Fruit fly (Drosophila melanogaster) whole organism, prepupa: ENCODE data around the gene eIF2gamma.
A peak's percentile ranks its signal among the peaks of the same experiment; 100 is the strongest.

Source experiments
- Blimp-1 ChIP-seq: fragments of 200-800 bp; sonication (Bioruptor generic); optimal IDR thresholded peaks from 3 replicates; lab custom pipeline; 2017; ENCODE audit warnings: missing biosample characterization, missing genetic modification characterization, mild to moderate bottlenecking, moderate library complexity, missing genetic modification reagents
- CG10631 ChIP-seq: fragments of 200-800 bp; sonication (Bioruptor generic); optimal IDR thresholded peaks from 2 replicates; lab custom pipeline; 2016; ENCODE audit warnings: missing biosample characterization, missing genetic modification characterization
- CG11294 ChIP-seq: fragments of 200-800 bp; sonication (Bioruptor generic); IDR thresholded peaks from 2 replicates; pipeline ENCODE4 v1.3.6; 2022; ENCODE audit warnings: missing biosample characterization, missing genetic modification characterization
- CG11762 ChIP-seq: fragments of 200-800 bp; sonication (Bioruptor generic); optimal IDR thresholded peaks from 3 replicates; lab custom pipeline; 2016; ENCODE audit warnings: missing biosample characterization, missing genetic modification characterization; ENCODE audit not compliant: insufficient read depth
- CG11902 ChIP-seq: fragments of 200-800 bp; sonication (Bioruptor generic); optimal IDR thresholded peaks from 3 replicates; lab custom pipeline; 2016; ENCODE audit warnings: missing biosample characterization, missing genetic modification characterization
- CG1621 ChIP-seq: fragments of 200-800 bp; sonication (Bioruptor generic); optimal IDR thresholded peaks from 3 replicates; lab custom pipeline; 2018; ENCODE audit warnings: missing biosample characterization, mild to moderate bottlenecking, missing genetic modification characterization
- CG16779 ChIP-seq: fragments of 200-800 bp; sonication (Bioruptor generic); optimal IDR thresholded peaks from 3 replicates; lab custom pipeline; 2017; ENCODE audit warnings: missing biosample characterization, mild to moderate bottlenecking, missing genetic modification characterization
- CG3032 ChIP-seq: fragments of 200-800 bp; optimal IDR thresholded peaks from 2 replicates; lab custom pipeline; 2019; ENCODE audit warnings: missing biosample characterization, mild to moderate bottlenecking, missing genetic modification characterization, moderate library complexity
- CG31627 ChIP-seq: fragments of 200-800 bp; sonication (Bioruptor generic); optimal IDR thresholded peaks from 3 replicates; lab custom pipeline; 2016; ENCODE audit warnings: missing biosample characterization, missing genetic modification characterization
- CG32006 ChIP-seq: fragments of 200-800 bp; sonication (Bioruptor generic); optimal IDR thresholded peaks from 3 replicates; lab custom pipeline; 2017; ENCODE audit warnings: missing biosample characterization, mild to moderate bottlenecking, missing genetic modification characterization
- CG34406 ChIP-seq: fragments of 200-800 bp; sonication (Bioruptor generic); optimal IDR thresholded peaks from 3 replicates; lab custom pipeline; 2016; ENCODE audit warnings: missing biosample characterization, missing genetic modification characterization
- CG4318 ChIP-seq: fragments of 200-800 bp; sonication (Bioruptor generic); optimal IDR thresholded peaks from 3 replicates; lab custom pipeline; 2017; ENCODE audit warnings: missing biosample characterization, mild to moderate bottlenecking, missing genetic modification characterization
- CG6792 ChIP-seq: fragments of 200-800 bp; sonication (Bioruptor generic); optimal IDR thresholded peaks from 3 replicates; lab custom pipeline; 2016; ENCODE audit warnings: missing biosample characterization, missing genetic modification characterization
- CG6808 ChIP-seq: fragments of 200-800 bp; sonication (Bioruptor generic); optimal IDR thresholded peaks from 3 replicates; lab custom pipeline; 2017; ENCODE audit warnings: missing biosample characterization, missing genetic modification characterization, mild to moderate bottlenecking, moderate library complexity, missing genetic modification reagents
- CG8119 ChIP-seq: fragments of 200-800 bp; sonication (Bioruptor generic); IDR thresholded peaks from 3 replicates; pipeline ENCODE4 v1.3.6; 2022; ENCODE audit warnings: missing biosample characterization, missing genetic modification characterization
- CG8319 ChIP-seq: fragments of 200-800 bp; sonication (Bioruptor generic); optimal IDR thresholded peaks from 3 replicates; lab custom pipeline; 2016; ENCODE audit warnings: missing biosample characterization, missing genetic modification characterization
- CG9139 ChIP-seq: fragments of 200-800 bp; sonication (Bioruptor generic); optimal IDR thresholded peaks from 3 replicates; lab custom pipeline; 2017; ENCODE audit warnings: missing biosample characterization, mild to moderate bottlenecking, missing genetic modification characterization
- Eip78C ChIP-seq: fragments of 200-800 bp; sonication (Bioruptor generic); peaks from one replicate; lab custom pipeline; 2016; ENCODE audit warnings: missing biosample characterization, missing genetic modification characterization
- Eip93F ChIP-seq: fragments of 200-800 bp; sonication (Bioruptor generic); optimal IDR thresholded peaks from 2 replicates; lab custom pipeline; 2016; ENCODE audit warnings: missing biosample characterization, mild to moderate bottlenecking, missing genetic modification characterization
- Ets21C ChIP-seq: fragments of 200-800 bp; sonication (Bioruptor generic); optimal IDR thresholded peaks from 3 replicates; lab custom pipeline; 2016; ENCODE audit warnings: missing biosample characterization, missing genetic modification characterization
- Ets96B ChIP-seq: fragments of 200-800 bp; optimal IDR thresholded peaks from 2 replicates; lab custom pipeline; 2019; ENCODE audit warnings: missing biosample characterization, mild to moderate bottlenecking, missing genetic modification characterization, moderate library complexity
- Gug ChIP-seq: fragments of 200-800 bp; sonication (Bioruptor generic); IDR thresholded peaks from 2 replicates; pipeline ENCODE4 v1.3.6; 2022; ENCODE audit warnings: missing biosample characterization, missing genetic modification characterization
- Hr38 ChIP-seq: sonication (Bioruptor generic); optimal IDR thresholded peaks from 2 replicates; lab custom pipeline; 2016; ENCODE audit warnings: missing biosample characterization, missing genetic modification characterization
- Hr39 ChIP-seq: fragments of 200-800 bp; sonication (Bioruptor generic); optimal IDR thresholded peaks from 2 replicates; lab custom pipeline; 2016; ENCODE audit warnings: missing biosample characterization, missing genetic modification characterization
- Hr4 ChIP-seq: fragments of 200-800 bp; sonication (Bioruptor generic); optimal IDR thresholded peaks from 3 replicates; lab custom pipeline; 2016; ENCODE audit warnings: missing biosample characterization, missing genetic modification characterization
- Lpt ChIP-seq: fragments of 200-800 bp; sonication (Bioruptor generic); optimal IDR thresholded peaks from 3 replicates; lab custom pipeline; 2016; ENCODE audit warnings: missing biosample characterization, missing genetic modification characterization
- Smox ChIP-seq: fragments of 200-800 bp; sonication (Bioruptor generic); optimal IDR thresholded peaks from 3 replicates; lab custom pipeline; 2016; ENCODE audit warnings: missing biosample characterization, missing genetic modification characterization
- Sox102F ChIP-seq: fragments of 200-800 bp; sonication (Bioruptor generic); optimal IDR thresholded peaks from 2 replicates; lab custom pipeline; 2016; ENCODE audit warnings: missing biosample characterization, mild to moderate bottlenecking, missing genetic modification characterization
- Sox15 ChIP-seq: fragments of 200-800 bp; sonication (Bioruptor generic); optimal IDR thresholded peaks from 3 replicates; lab custom pipeline; 2016; ENCODE audit warnings: missing biosample characterization, missing genetic modification characterization
- acj6 ChIP-seq: fragments of 200-800 bp; sonication (Bioruptor generic); optimal IDR thresholded peaks from 3 replicates; lab custom pipeline; 2016; ENCODE audit warnings: missing biosample characterization, missing genetic modification characterization
- cyc ChIP-seq: fragments of 200-800 bp; sonication (Bioruptor generic); optimal IDR thresholded peaks from 3 replicates; lab custom pipeline; 2016; ENCODE audit warnings: missing biosample characterization, missing genetic modification characterization
- dac ChIP-seq: fragments of 200-800 bp; sonication (Bioruptor generic); optimal IDR thresholded peaks from 2 replicates; lab custom pipeline; 2017; ENCODE audit warnings: missing biosample characterization, mild to moderate bottlenecking, missing genetic modification characterization
- dsx ChIP-seq: fragments of 200-800 bp; optimal IDR thresholded peaks from 3 replicates; lab custom pipeline; 2019; ENCODE audit warnings: missing biosample characterization, mild to moderate bottlenecking, missing genetic modification characterization, moderate library complexity; ENCODE audit not compliant: poor library complexity, severe bottlenecking
- eg ChIP-seq: fragments of 200-800 bp; sonication (Bioruptor generic); IDR thresholded peaks from 3 replicates; pipeline ENCODE4 v1.3.6; 2022; ENCODE audit warnings: missing biosample characterization, missing genetic modification characterization
- fd59A ChIP-seq: fragments of 200-800 bp; sonication (Bioruptor generic); optimal IDR thresholded peaks from 2 replicates; lab custom pipeline; 2017; ENCODE audit warnings: missing biosample characterization, mild to moderate bottlenecking, missing genetic modification characterization, missing genetic modification reagents
- fd85E ChIP-seq: fragments of 200-800 bp; sonication (Bioruptor generic); optimal IDR thresholded peaks from 3 replicates; lab custom pipeline; 2016; ENCODE audit warnings: missing biosample characterization, missing genetic modification characterization
- lz ChIP-seq: fragments of 200-800 bp; sonication (Bioruptor generic); optimal IDR thresholded peaks from 3 replicates; lab custom pipeline; 2016; ENCODE audit warnings: missing biosample characterization, missing genetic modification characterization
- pdm3 ChIP-seq: fragments of 200-800 bp; sonication (Bioruptor generic); optimal IDR thresholded peaks from 3 replicates; lab custom pipeline; 2016; ENCODE audit warnings: missing biosample characterization, missing genetic modification characterization
- salr ChIP-seq, 2 experiments: fragments of 200-800 bp; sonication (Bioruptor generic); optimal IDR thresholded peaks; 3 replicates each; lab custom pipeline; 2016 to 2018; ENCODE audit warnings: missing biosample characterization in 2 of 2, missing genetic modification characterization in 2 of 2, mild to moderate bottlenecking in 1 of 2
- svp ChIP-seq: fragments of 200-800 bp; sonication (Bioruptor generic); peaks from one replicate; lab custom pipeline; 2016; ENCODE audit warnings: missing biosample characterization, missing genetic modification characterization
- topi ChIP-seq: fragments of 200-800 bp; sonication (Bioruptor generic); optimal IDR thresholded peaks from 3 replicates; lab custom pipeline; 2016; ENCODE audit warnings: missing biosample characterization, missing genetic modification characterization
- vri ChIP-seq: fragments of 200-800 bp; sonication (Bioruptor generic); optimal IDR thresholded peaks from 3 replicates; lab custom pipeline; 2016; ENCODE audit warnings: missing biosample characterization, mild to moderate bottlenecking, missing genetic modification characterization

Gene eIF2gamma

DNA sequence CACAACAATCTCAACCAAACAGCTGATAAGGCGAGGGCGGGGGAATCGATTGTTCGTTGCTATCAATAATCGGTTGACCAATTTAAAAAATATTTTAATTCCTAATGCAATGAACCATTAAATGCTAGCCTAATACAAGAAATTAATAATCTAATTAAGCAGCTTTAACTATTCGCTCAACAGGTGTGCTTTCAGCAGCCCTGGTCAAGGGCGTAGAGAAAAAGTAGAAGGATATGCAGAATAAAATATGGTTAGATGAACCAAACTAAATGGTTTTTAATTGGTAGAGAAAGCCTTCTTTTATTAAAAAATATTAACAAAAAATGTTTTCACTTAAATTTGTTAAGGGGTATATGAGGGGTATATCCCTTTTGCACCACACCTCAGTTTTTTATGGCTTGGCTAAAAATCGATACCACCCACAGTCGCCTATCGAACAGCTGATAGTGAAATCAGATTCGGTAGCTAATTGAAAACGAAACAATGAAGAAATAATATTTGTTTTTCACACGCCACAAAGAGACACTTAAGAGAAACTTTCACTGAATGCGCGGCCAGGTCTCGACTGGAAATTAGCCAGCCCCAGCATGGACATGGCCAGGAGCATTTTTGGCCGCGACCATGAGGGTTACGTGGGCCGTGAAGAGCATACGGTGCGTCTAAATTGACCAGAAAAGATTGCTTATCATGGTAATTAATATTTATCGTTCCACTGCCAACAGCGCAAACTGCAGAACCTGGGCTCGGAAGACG, 44.3 kb downstream of the eIF2gamma start, which contains the start of the genes SIDL and CG12241 (continued):
- TF ChIP-seq CG32006 (GFP tag; lab: Kevin White, UChicago) (no peak), CG11902 (GFP tag; lab: Kevin White, UChicago) (peak; percentile 94), Blimp-1 (GFP tag; lab: Kevin White, UChicago) (peak; percentile 85), lz (GFP tag; lab: Kevin White, UChicago) (peak; percentile 92), cyc (GFP tag; lab: Kevin White, UChicago) (peak; percentile 96), acj6 (GFP tag; lab: Kevin White, UChicago) (no peak), dac (GFP tag; lab: Kevin White, UChicago) (peak; percentile 75), Hr4 (GFP tag; lab: Kevin White, UChicago) (no peak), CG3032 (peak; percentile 96), CG31627 (GFP tag; lab: Kevin White, UChicago) (peak; percentile 69), CG11294 (GFP tag; lab: Robert Waterston, UW) (peak; percentile 97), Hr39 (GFP tag; lab: Kevin White, UChicago) (no peak), CG6808 (GFP tag; lab: Kevin White, UChicago) (no peak), Eip78C (GFP tag; lab: Kevin White, UChicago) (peak; percentile 99), CG1621 (no peak), Ets21C (GFP tag; lab: Kevin White, UChicago) (no peak), Sox15 (GFP tag; lab: Kevin White, UChicago) (peak; percentile 39), CG8119 (GFP tag; lab: Robert Waterston, UW) (no peak), svp (GFP tag; lab: Kevin White, UChicago) (no peak), CG34406 (GFP tag; lab: Kevin White, UChicago) (no peak), Sox102F (GFP tag; lab: Kevin White, UChicago) (no peak), CG16779 (no peak), topi (GFP tag; lab: Kevin White, UChicago) (peak; percentile 96), salr (GFP tag; optimal IDR thresholded peaks at IDR 0.05; lab: Kevin White, UChicago) (no peak), fd85E (GFP tag; lab: Kevin White, UChicago) (peak; percentile 68), CG8319 (GFP tag; lab: Kevin White, UChicago) (no peak), Ets96B (tag; lab: Kevin White, UChicago) (peak; percentile 94), fd59A (GFP tag; lab: Kevin White, UChicago) (no peak), vri (GFP tag; lab: Kevin White, UChicago) (no peak), CG4318 (GFP tag; lab: Kevin White, UChicago) (no peak), eg (GFP tag; lab: Robert Waterston, UW) (peak; percentile 99), CG9139 (GFP tag; lab: Kevin White, UChicago) (no peak), pdm3 (GFP tag; lab: Kevin White, UChicago) (no peak), CG10631 (GFP tag; lab: Kevin White, UChicago) (peak; percentile 89), dsx (GFP tag; lab: Kevin White, UChicago) (peak; percentile 88), CG11762 (GFP tag; lab: Kevin White, UChicago) (no peak), Hr38 (GFP tag; lab: Kevin White, UChicago) (no peak), Eip93F (GFP tag; lab: Kevin White, UChicago) (peak; percentile 87), Smox (no peak), Gug (peak; percentile 97), Lpt (GFP tag; lab: Kevin White, UChicago) (peak; percentile 86), CG6792 (GFP tag; lab: Kevin White, UChicago) (peak; percentile 83)
- TF ChIP-seq, all 60 proteins: peak for 27
